Fruit fly (Drosophila melanogaster): ENCODE results near the gene Dpy-30L2.

The Dpy-30L2 gene

dm6 chr3L:4021260-4021831, 26.2 kb downstream of the Dpy-30L2 start, which contains the start of gene Mul1 (continued):
- TF ChIP-seq CG5245 (GFP tag; optimal IDR thresholded peaks at IDR 0.05) (no peak), CG34422 (GFP tag; IDR thresholded peaks at IDR 0.05) (no peak), pfk (GFP tag; optimal IDR thresholded peaks at IDR 0.05) (no peak), Gug (GFP tag; IDR thresholded peaks at IDR 0.05) (no peak), CG4360 (GFP tag; IDR thresholded peaks at IDR 0.05) (no peak), slou (GFP tag; optimal IDR thresholded peaks at IDR 0.05) (no peak), CG16815 (GFP tag; optimal IDR thresholded peaks at IDR 0.05) (no peak), CG1529 (GFP tag; optimal IDR thresholded peaks at IDR 0.05) (no peak), gro (GFP tag; optimal IDR thresholded peaks at IDR 0.05) (no peak), Atf6 (GFP tag; IDR thresholded peaks at IDR 0.05) (no peak), Bgb (GFP tag; IDR thresholded peaks at IDR 0.05; ENCODE audit: partially characterized antibody) (no peak), sens-2 (GFP tag; IDR thresholded peaks at IDR 0.05) (no peak), Fer3 (tag; optimal IDR thresholded peaks at IDR 0.05) (no peak), br (optimal IDR thresholded peaks at IDR 0.05) (no peak), Dip2 (GFP tag; IDR thresholded peaks at IDR 0.05) (no peak), zfh1 (GFP tag; IDR thresholded peaks at IDR 0.05) (no peak), CG14965 (GFP tag; optimal IDR thresholded peaks at IDR 0.05; ENCODE audit: borderline replicate concordance) (no peak), CG17612 (GFP tag; IDR thresholded peaks at IDR 0.05) (no peak), ATbp (GFP tag; optimal IDR thresholded peaks at IDR 0.05) (no peak), esg (GFP tag; conservative IDR thresholded peaks at IDR 0.05) (no peak), CG8089 (GFP tag; optimal IDR thresholded peaks at IDR 0.05) (no peak), tup (GFP tag; optimal IDR thresholded peaks at IDR 0.05) (no peak), hth (optimal IDR thresholded peaks at IDR 0.05) (no peak), Taf1 (GFP tag; IDR thresholded peaks at IDR 0.05) (no peak), CG3407 (GFP tag; optimal IDR thresholded peaks at IDR 0.05) (no peak), Scr (GFP tag; IDR thresholded peaks at IDR 0.05; ENCODE audit: partially characterized antibody) (no peak), Gsc (GFP tag; IDR thresholded peaks at IDR 0.05) (no peak), Hr3 (GFP tag; optimal IDR thresholded peaks at IDR 0.05) (no peak), CG10147 (GFP tag; optimal IDR thresholded peaks at IDR 0.05) (no peak), psq (GFP tag; optimal IDR thresholded peaks at IDR 0.05) (no peak), CG13624 (GFP tag; optimal IDR thresholded peaks at IDR 0.05) (peak; percentile 18), CG16813 (GFP tag; IDR thresholded peaks at IDR 0.05; ENCODE audit: partially characterized antibody) (no peak), CG18476 (GFP tag; optimal IDR thresholded peaks at IDR 0.05) (no peak), ap (GFP tag; IDR thresholded peaks at IDR 0.05) (no peak), D19B (GFP tag; optimal IDR thresholded peaks at IDR 0.05) (no peak), B-H1 (GFP tag; IDR thresholded peaks at IDR 0.05) (no peak), CG4282 (GFP tag; optimal IDR thresholded peaks at IDR 0.05) (no peak), MBD-R2 (GFP tag; IDR thresholded peaks at IDR 0.05) (peak; percentile 83), Doc3 (GFP tag; IDR thresholded peaks at IDR 0.05; ENCODE audit: partially characterized antibody) (no peak), CG1792 (GFP tag; optimal IDR thresholded peaks at IDR 0.05) (no peak), Hmr (GFP tag; optimal IDR thresholded peaks at IDR 0.05) (peak; percentile 17), Max (GFP tag; optimal IDR thresholded peaks at IDR 0.05) (no peak), h (optimal IDR thresholded peaks at IDR 0.05) (no peak), CG6272 (GFP tag; IDR thresholded peaks at IDR 0.05) (no peak), nau (GFP tag; optimal IDR thresholded peaks at IDR 0.05) (no peak), HLH4C (GFP tag; IDR thresholded peaks at IDR 0.05; ENCODE audit: partially characterized antibody) (0 out of 3 replicates have a peak, but pooled peaks have one; percentile 26), CG8765 (GFP tag; IDR thresholded peaks at IDR 0.05) (no peak), HHEX (GFP tag; optimal IDR thresholded peaks at IDR 0.05) (no peak), fd64A (GFP tag; optimal IDR thresholded peaks at IDR 0.05) (no peak), CG6654 (GFP tag; optimal IDR thresholded peaks at IDR 0.05) (no peak), disco-r (GFP tag; optimal IDR thresholded peaks at IDR 0.05) (no peak), Awh (GFP tag; IDR thresholded peaks at IDR 0.05) (no peak), dati (GFP tag; IDR thresholded peaks at IDR 0.05) (no peak)

Measured in whole organism, embryonic.